Fruit fly (Drosophila melanogaster) whole organism, embryonic: ENCODE results near the gene lobo.

Experiments used
- Atf-2 ChIP-seq: fragments of 200-800 bp; sonication (Bioruptor generic); optimal IDR thresholded peaks from 2 replicates; lab custom pipeline; 2016; ENCODE audit warnings: missing biosample characterization, missing genetic modification characterization
- Bdp1 ChIP-seq: fragments of 200-800 bp; sonication (Bioruptor generic); optimal IDR thresholded peaks from 3 replicates; lab custom pipeline; 2016; ENCODE audit warnings: missing biosample characterization, missing genetic modification characterization
- CG10543 ChIP-seq: fragments of 200-800 bp; sonication (Bioruptor generic); optimal IDR thresholded peaks from 3 replicates; lab custom pipeline; 2017; ENCODE audit warnings: missing biosample characterization, mild to moderate bottlenecking, missing genetic modification characterization, moderate library complexity
- CG10565 ChIP-seq: fragments of 200-800 bp; sonication (Bioruptor generic); optimal IDR thresholded peaks from 3 replicates; lab custom pipeline; 2016; ENCODE audit warnings: missing biosample characterization, mild to moderate bottlenecking, missing genetic modification characterization
- CG10979 ChIP-seq: fragments of 200-800 bp; sonication (Bioruptor generic); optimal IDR thresholded peaks from 2 replicates; lab custom pipeline; 2018; ENCODE audit warnings: missing biosample characterization, mild to moderate bottlenecking, missing genetic modification characterization, moderate library complexity
- CG11696 ChIP-seq: fragments of 200-800 bp; sonication (Bioruptor generic); IDR thresholded peaks from 2 replicates; pipeline ENCODE4 v1.3.6; 2022; ENCODE audit warnings: missing biosample characterization, missing genetic modification characterization
- CG11723 ChIP-seq: fragments of 200-800 bp; sonication (Bioruptor generic); optimal IDR thresholded peaks from 2 replicates; lab custom pipeline; 2017; ENCODE audit warnings: missing biosample characterization, mild to moderate bottlenecking, missing genetic modification characterization
- CG15073 ChIP-seq: fragments of 200-800 bp; sonication (Bioruptor generic); optimal IDR thresholded peaks from 2 replicates; lab custom pipeline; 2016; ENCODE audit warnings: missing biosample characterization, missing genetic modification characterization
- CG15696 ChIP-seq: fragments of 200-800 bp; sonication (Bioruptor generic); optimal IDR thresholded peaks from 2 replicates; lab custom pipeline; 2019; ENCODE audit warnings: missing biosample characterization, mild to moderate bottlenecking, missing genetic modification characterization, moderate library complexity
- CG17829 ChIP-seq: fragments of 200-800 bp; optimal IDR thresholded peaks from 2 replicates; lab custom pipeline; 2019; ENCODE audit warnings: missing biosample characterization, mild to moderate bottlenecking, missing genetic modification characterization, moderate library complexity
- CG1792 ChIP-seq: fragments of 200-800 bp; sonication (Bioruptor generic); optimal IDR thresholded peaks from 2 replicates; lab custom pipeline; 2016; ENCODE audit warnings: missing biosample characterization, missing genetic modification characterization
- CG18262 ChIP-seq: fragments of 200-800 bp; optimal IDR thresholded peaks from 3 replicates; lab custom pipeline; 2019; ENCODE audit warnings: missing biosample characterization, mild to moderate bottlenecking, missing genetic modification characterization, moderate library complexity
- CG2199 ChIP-seq: fragments of 200-800 bp; sonication (Bioruptor generic); IDR thresholded peaks from 3 replicates; pipeline ENCODE4 v1.3.6; 2022; ENCODE audit warnings: missing biosample characterization, missing genetic modification characterization
- CG32772 ChIP-seq: fragments of 200-800 bp; sonication (Bioruptor generic); IDR thresholded peaks from 2 replicates; pipeline ENCODE4 v1.3.6; 2022; ENCODE audit warnings: missing biosample characterization, missing genetic modification characterization
- CG33557 ChIP-seq: fragments of 200-800 bp; sonication (Bioruptor generic); optimal IDR thresholded peaks from 2 replicates; lab custom pipeline; 2019; ENCODE audit warnings: missing biosample characterization, mild to moderate bottlenecking, missing genetic modification characterization, moderate library complexity
- CG6254 ChIP-seq: fragments of 200-800 bp; sonication (Bioruptor generic); optimal IDR thresholded peaks from 3 replicates; lab custom pipeline; 2017; ENCODE audit warnings: mild to moderate bottlenecking, missing biosample characterization, missing genetic modification reagents, missing genetic modification characterization
- CG6765 ChIP-seq: fragments of 200-800 bp; sonication (Bioruptor generic); optimal IDR thresholded peaks from 3 replicates; lab custom pipeline; 2017; ENCODE audit warnings: missing biosample characterization, mild to moderate bottlenecking, missing genetic modification characterization
- CG9727 ChIP-seq: fragments of 200-800 bp; sonication (Bioruptor generic); optimal IDR thresholded peaks from 3 replicates; lab custom pipeline; 2017; ENCODE audit warnings: missing biosample characterization, mild to moderate bottlenecking, missing genetic modification characterization
- E2f2 ChIP-seq: fragments of 200-800 bp; sonication (Bioruptor generic); IDR thresholded peaks from 2 replicates; pipeline ENCODE4 v1.3.6; 2022; ENCODE audit warnings: missing biosample characterization, missing genetic modification characterization
- Ets97D ChIP-seq: fragments of 200-800 bp; sonication (Bioruptor generic); optimal IDR thresholded peaks from 3 replicates; lab custom pipeline; 2016; ENCODE audit warnings: missing biosample characterization, missing genetic modification characterization
- HLH4C ChIP-seq: fragments of 200-800 bp; sonication (Bioruptor generic); IDR thresholded peaks from 3 replicates; pipeline ENCODE4 v1.3.6; 2022; ENCODE audit warnings: missing biosample characterization, missing genetic modification characterization; ENCODE audit not compliant: partially characterized antibody
- Hmr ChIP-seq: fragments of 200-800 bp; sonication (Bioruptor generic); optimal IDR thresholded peaks from 3 replicates; lab custom pipeline; 2017; ENCODE audit warnings: mild to moderate bottlenecking, missing biosample characterization, missing genetic modification reagents, missing genetic modification characterization
- Hmx ChIP-seq: fragments of 200-800 bp; sonication (Bioruptor generic); optimal IDR thresholded peaks from 2 replicates; lab custom pipeline; 2016; ENCODE audit warnings: missing biosample characterization, missing genetic modification characterization
- MTF-1 ChIP-seq: fragments of 200-800 bp; sonication (Bioruptor generic); optimal IDR thresholded peaks from 2 replicates; lab custom pipeline; 2018; ENCODE audit warnings: missing biosample characterization, mild to moderate bottlenecking, missing genetic modification characterization, borderline replicate concordance
- Mes4 ChIP-seq: fragments of 200-800 bp; sonication (Bioruptor generic); optimal IDR thresholded peaks from 2 replicates; lab custom pipeline; 2016; ENCODE audit warnings: missing biosample characterization, missing genetic modification characterization
- Usf ChIP-seq: fragments of 200-800 bp; sonication (Bioruptor generic); optimal IDR thresholded peaks from 2 replicates; lab custom pipeline; 2017; ENCODE audit warnings: missing genotype, missing biosample characterization, missing genetic modification characterization
- Xrp1 ChIP-seq: fragments of 200-800 bp; sonication (Bioruptor generic); IDR thresholded peaks from 2 replicates; pipeline ENCODE4 v1.3.6; 2022; ENCODE audit warnings: missing biosample characterization, missing genetic modification characterization
- ab ChIP-seq: fragments of 200-800 bp; sonication (Bioruptor generic); optimal IDR thresholded peaks from 2 replicates; lab custom pipeline; 2016; ENCODE audit warnings: missing biosample characterization, missing genetic modification characterization
- ac ChIP-seq: fragments of 200-800 bp; sonication (Bioruptor generic); optimal IDR thresholded peaks from 3 replicates; lab custom pipeline; 2017; ENCODE audit warnings: missing biosample characterization, mild to moderate bottlenecking, missing genetic modification characterization
- ash1 ChIP-seq: fragments of 200-800 bp; sonication (Bioruptor generic); optimal IDR thresholded peaks from 2 replicates; lab custom pipeline; 2018; ENCODE audit warnings: missing biosample characterization, mild to moderate bottlenecking, missing genetic modification characterization
- bab2 ChIP-seq: fragments of 200-800 bp; sonication (Bioruptor generic); optimal IDR thresholded peaks from 2 replicates; lab custom pipeline; 2016; ENCODE audit warnings: missing biosample characterization, missing genetic modification characterization
- bowl ChIP-seq: fragments of 200-800 bp; sonication (Bioruptor generic); IDR thresholded peaks from 2 replicates; pipeline ENCODE4 v1.3.6; 2022; ENCODE audit warnings: missing biosample characterization, missing genetic modification characterization
- chinmo ChIP-seq: fragments of 200-800 bp; sonication (Bioruptor generic); IDR thresholded peaks from 4 replicates; pipeline ENCODE4 v1.3.6; 2022; ENCODE audit warnings: missing biosample characterization, missing genetic modification characterization; ENCODE audit not compliant: partially characterized antibody
- chm ChIP-seq: fragments of 200-800 bp; sonication (Bioruptor generic); IDR thresholded peaks from 2 replicates; pipeline ENCODE4 v1.3.6; 2022; ENCODE audit warnings: missing biosample characterization, missing genetic modification characterization
- da ChIP-seq: fragments of 200-800 bp; sonication (Bioruptor generic); optimal IDR thresholded peaks from 2 replicates; lab custom pipeline; 2016; ENCODE audit warnings: missing biosample characterization, missing genetic modification characterization
- dati ChIP-seq: fragments of 200-800 bp; sonication (Bioruptor generic); IDR thresholded peaks from 2 replicates; pipeline ENCODE4 v1.3.6; 2022; ENCODE audit warnings: missing biosample characterization, missing genetic modification characterization
- en ChIP-seq: fragments of 200-800 bp; sonication (Bioruptor generic); optimal IDR thresholded peaks from 2 replicates; lab custom pipeline; 2016; ENCODE audit warnings: missing biosample characterization, missing genetic modification characterization
- ewg ChIP-seq: fragments of 200-800 bp; sonication (Bioruptor generic); optimal IDR thresholded peaks from 3 replicates; lab custom pipeline; 2017; ENCODE audit warnings: mild to moderate bottlenecking, missing biosample characterization, missing genetic modification reagents, missing genetic modification characterization
- gcm2 ChIP-seq: fragments of 200-800 bp; sonication (Bioruptor generic); optimal IDR thresholded peaks from 2 replicates; lab custom pipeline; 2016; ENCODE audit warnings: missing biosample characterization, missing genetic modification characterization
- grn ChIP-seq: fragments of 200-800 bp; sonication (Bioruptor generic); optimal IDR thresholded peaks from 3 replicates; lab custom pipeline; 2017; ENCODE audit warnings: missing biosample characterization, missing genetic modification characterization
- lilli ChIP-seq: fragments of 200-800 bp; sonication (Bioruptor generic); optimal IDR thresholded peaks from 3 replicates; lab custom pipeline; 2016; ENCODE audit warnings: missing biosample characterization, missing genetic modification characterization
- maf-S ChIP-seq: fragments of 200-800 bp; sonication (Bioruptor generic); optimal IDR thresholded peaks from 2 replicates; lab custom pipeline; 2016; ENCODE audit warnings: missing biosample characterization, missing genetic modification characterization
- onecut ChIP-seq: fragments of 200-800 bp; sonication (Bioruptor generic); IDR thresholded peaks from 2 replicates; pipeline ENCODE4 v1.3.6; 2022; ENCODE audit warnings: missing biosample characterization, missing genetic modification characterization
- pan ChIP-seq, 4 experiments: fragments of >200 bp in 3 of 4; fragments of 200-800 bp in 1 of 4; sonication (Bioruptor generic) in 1 of 4; optimal IDR thresholded peaks in 3 of 4; IDR thresholded peaks in 1 of 4; 2 replicates each; pipeline versions ENCODE4 v1.3.6 to Lab custom; 2017 to 2022; ENCODE audit warnings: missing biosample characterization in 2 of 4, missing genetic modification characterization in 2 of 4, mixed read lengths in 1 of 4
- pb ChIP-seq: fragments of 200-800 bp; sonication (Bioruptor generic); optimal IDR thresholded peaks from 3 replicates; lab custom pipeline; 2016; ENCODE audit warnings: missing biosample characterization, missing genetic modification characterization
- sna ChIP-seq: fragments of 200-800 bp; sonication (Bioruptor generic); IDR thresholded peaks from 2 replicates; pipeline ENCODE4 v1.3.6; 2022; ENCODE audit warnings: missing biosample characterization, missing genetic modification characterization; ENCODE audit not compliant: partially characterized antibody
- tgo ChIP-seq: fragments of 200-800 bp; sonication (Bioruptor generic); IDR thresholded peaks from 3 replicates; pipeline ENCODE4 v1.3.6; 2022; ENCODE audit warnings: missing biosample characterization, missing genetic modification characterization
- tup ChIP-seq: fragments of 200-800 bp; sonication (Bioruptor generic); optimal IDR thresholded peaks from 2 replicates; lab custom pipeline; 2016; ENCODE audit warnings: missing biosample characterization, mild to moderate bottlenecking, missing genetic modification characterization, moderate library complexity
- unc-4 ChIP-seq: fragments of 200-800 bp; sonication (Bioruptor generic); IDR thresholded peaks from 2 replicates; pipeline ENCODE4 v1.3.6; 2022; ENCODE audit warnings: missing biosample characterization, missing genetic modification characterization; ENCODE audit not compliant: partially characterized antibody
- wdn ChIP-seq: fragments of 200-800 bp; sonication (Bioruptor generic); IDR thresholded peaks from 2 replicates; pipeline ENCODE4 v1.3.6; 2022; ENCODE audit warnings: missing biosample characterization, missing genetic modification characterization

The lobo gene

dm6 chr3R:25193726-25194204 is at the start of gene lobo (continued):
- TF ChIP-seq CG15696 (tag; lab: Kevin White, UChicago), result peak; percentile 57
- TF ChIP-seq CG6254 (GFP tag; lab: Kevin White, UChicago), result no peak
- peak; percentile 98 for TF ChIP-seq Ets97D
- no peak for TF ChIP-seq Hmx
- peak; percentile 64 for TF ChIP-seq CG33557 (GFP tag; lab: Kevin White, UChicago)
- peak; percentile 57 for TF ChIP-seq pb (GFP tag; lab: Kevin White, UChicago)
- no peak for TF ChIP-seq HLH4C
- TF ChIP-seq CG10565 (GFP tag; lab: Kevin White, UChicago), result no peak
- TF ChIP-seq grn, result peak; percentile 53
- TF ChIP-seq CG6765 (GFP tag; lab: Kevin White, UChicago), result no peak
- no peak for TF ChIP-seq Xrp1
- peak; percentile 81 for TF ChIP-seq Hmr (GFP tag; lab: Kevin White, UChicago)
- peak; percentile 28 for TF ChIP-seq Usf
- TF ChIP-seq Mes4 (GFP tag; lab: Kevin White, UChicago), result peak; percentile 67
- no peak for TF ChIP-seq gcm2 (GFP tag; lab: Kevin White, UChicago)
- 0 out of 2 replicates have a peak, but pooled peaks have one; percentile 25 for TF ChIP-seq unc-4 (GFP tag; lab: Robert Waterston, UW)
- peak; percentile 17; the same call in 1 of the 2 replicates for TF ChIP-seq CG11696 (GFP tag; lab: Robert Waterston, UW)
- TF ChIP-seq bab2 (GFP tag; lab: Kevin White, UChicago), result peak; percentile 53
- peak; percentile 46 for TF ChIP-seq CG10979 (tag; lab: Kevin White, UChicago)
- TF ChIP-seq CG11723, result no peak
- no peak for TF ChIP-seq tup (GFP tag; lab: Kevin White, UChicago)
- no peak for TF ChIP-seq ac (GFP tag; lab: Kevin White, UChicago)
- TF ChIP-seq chm (GFP tag; lab: Robert Waterston, UW), result peak; percentile 86
- TF ChIP-seq Atf-2, result peak; percentile 44
- peak; percentile 61 for TF ChIP-seq CG17829 (tag; lab: Kevin White, UChicago)
- TF ChIP-seq E2f2 (GFP tag; lab: Robert Waterston, UW), result peak; percentile 65
- TF ChIP-seq bowl (GFP tag; lab: Robert Waterston, UW), result no peak
- TF ChIP-seq en (GFP tag; lab: Kevin White, UChicago), result no peak
- TF ChIP-seq pan (optimal IDR thresholded peaks at IDR 0.05; lab: Kevin White, UChicago), result no peak
- no peak for TF ChIP-seq pan (GFP tag; optimal IDR thresholded peaks at IDR 0.05 in 1 of 2, IDR thresholded peaks at IDR 0.05 in 1 of 2)
- TF ChIP-seq chinmo, result 0 out of 4 replicates have a peak, but pooled peaks have one; percentile 26
- peak; percentile 61 for TF ChIP-seq maf-S (GFP tag; lab: Kevin White, UChicago)
- peak; percentile 49 for TF ChIP-seq lilli (GFP tag; lab: Kevin White, UChicago)
- no peak for TF ChIP-seq CG1792 (GFP tag; lab: Kevin White, UChicago)
- peak; percentile 16 for TF ChIP-seq da (GFP tag; lab: Kevin White, UChicago)
- no peak for TF ChIP-seq MTF-1 (GFP tag; lab: Kevin White, UChicago)
- TF ChIP-seq Bdp1, result peak; percentile 14
- peak; percentile 61 for TF ChIP-seq ewg (GFP tag; lab: Kevin White, UChicago)
- no peak for TF ChIP-seq ab (GFP tag; lab: Kevin White, UChicago)
- peak; percentile 90 for TF ChIP-seq CG2199
- 0 out of 2 replicates have a peak, but pooled peaks have one; percentile 16 for TF ChIP-seq CG32772 (GFP tag; lab: Robert Waterston, UW)
- no peak for TF ChIP-seq sna (GFP tag; lab: Robert Waterston, UW)
- TF ChIP-seq CG15073 (GFP tag; lab: Kevin White, UChicago), result no peak
- peak; percentile 31 for TF ChIP-seq CG9727
- TF ChIP-seq CG18262 (tag; lab: Kevin White, UChicago), result no peak
- no peak for TF ChIP-seq ash1
- peak; percentile 48; the same call in 1 of the 2 replicates for TF ChIP-seq wdn (GFP tag; lab: Robert Waterston, UW)
- TF ChIP-seq tgo (GFP tag; lab: Robert Waterston, UW), result no peak
- peak; percentile 18 for TF ChIP-seq CG10543 (GFP tag; lab: Kevin White, UChicago)
- no peak for TF ChIP-seq dati
- no peak for TF ChIP-seq onecut
